Worm (Caenorhabditis elegans): ENCODE data around the gene cutc-1.

- no peak for TF ChIP-seq dpl-1 (GFP tag; optimal IDR thresholded peaks at IDR 0.05)
- no peak for TF ChIP-seq lin-39 (tag; optimal IDR thresholded peaks at IDR 0.05)
- no peak for TF ChIP-seq fos-1 (tag; optimal IDR thresholded peaks at IDR 0.05)
These were observed at the start of gene cutc-1 for ce11 chrIII:8403507-8403906.

Data from whole organism, L4 larva.